Fruit fly (Drosophila melanogaster) whole organism: Measurements from ENCODE around the gene CycY.

ENCODE experiments used
- CG8478 ChIP-seq: fragments of >200 bp; optimal IDR thresholded peaks from 2 replicates; lab custom pipeline; 2018; ENCODE audit warnings: inconsistent platforms
- Dll ChIP-seq: fragments of >200 bp; optimal IDR thresholded peaks from 2 replicates; lab custom pipeline; 2017
- EcR ChIP-seq, 2 experiments: fragments of >200 bp; optimal IDR thresholded peaks; 2 replicates each; lab custom pipeline; 2017; ENCODE audit warnings: missing biosample characterization in 2 of 2, missing genetic modification characterization in 2 of 2, missing genetic modification reagents in 2 of 2
- pan ChIP-seq: fragments of >200 bp; optimal IDR thresholded peaks from 2 replicates; lab custom pipeline; 2017
- psq ChIP-seq: fragments of >200 bp; optimal IDR thresholded peaks from 2 replicates; lab custom pipeline; 2017

dm6 chr2L:11808702-11809583 is 4.6 kb downstream of the CycY start, which contains the start of gene crol:
- TF ChIP-seq EcR (GFP tag; optimal IDR thresholded peaks at IDR 0.05; lab: Kevin White, UChicago) (no peak), Dll (lab: Kevin White, UChicago) (peak; percentile 89), pan (lab: Kevin White, UChicago) (no peak), psq (lab: Kevin White, UChicago) (no peak), CG8478 (lab: Kevin White, UChicago) (no peak)
